Worm (Caenorhabditis elegans): Measurements from ENCODE around the gene K10D11.5.

- TF ChIP-seq him-1 (tag; optimal IDR thresholded peaks at IDR 0.05) (no peak), dao-5 (tag; optimal IDR thresholded peaks at IDR 0.05) (no peak)
Measured at ce11 chrIV:12971994-12972520, 19.6 kb downstream of the K10D11.5 start.

All from whole organism, L4/young adult.